Fruit fly (Drosophila melanogaster) whole organism, embryonic: ENCODE results near the gene amn.

ENCODE experiments used
- Abd-B ChIP-seq: fragments of 200-800 bp; sonication (Bioruptor generic); optimal IDR thresholded peaks from 2 replicates; lab custom pipeline; 2018; ENCODE audit warnings: missing biosample characterization, mild to moderate bottlenecking, missing genetic modification characterization, moderate library complexity
- Awh ChIP-seq: fragments of 200-800 bp; sonication (Bioruptor generic); IDR thresholded peaks from 2 replicates; pipeline ENCODE4, ENCODE4 v1.3.6; 2022; ENCODE audit warnings: missing biosample characterization, missing genetic modification characterization
- Bgb ChIP-seq: fragments of 200-800 bp; sonication (Bioruptor generic); IDR thresholded peaks from 2 replicates; pipeline ENCODE4 v1.3.6; 2022; ENCODE audit warnings: missing biosample characterization, missing genetic modification characterization; ENCODE audit not compliant: partially characterized antibody
- CG1024 ChIP-seq: fragments of 200-800 bp; sonication (Bioruptor generic); IDR thresholded peaks from 2 replicates; pipeline ENCODE4 v1.3.6; 2022; ENCODE audit warnings: missing biosample characterization, missing genetic modification characterization
- CG11085 ChIP-seq: fragments of 200-800 bp; sonication (Bioruptor generic); IDR thresholded peaks from 2 replicates; pipeline ENCODE4 v1.3.6; 2022; ENCODE audit warnings: missing biosample characterization, missing genetic modification characterization
- CG11504 ChIP-seq: fragments of 200-800 bp; sonication (Bioruptor generic); optimal IDR thresholded peaks from 3 replicates; lab custom pipeline; 2019; ENCODE audit warnings: missing biosample characterization, mild to moderate bottlenecking, missing genetic modification characterization, moderate library complexity
- CG11560 ChIP-seq: fragments of 200-800 bp; sonication (Bioruptor generic); IDR thresholded peaks from 3 replicates; pipeline ENCODE4 v1.3.6; 2022; ENCODE audit warnings: missing biosample characterization, missing genetic modification characterization
- CG12299 ChIP-seq: fragments of 200-800 bp; sonication (Bioruptor generic); optimal IDR thresholded peaks from 2 replicates; lab custom pipeline; 2018; ENCODE audit warnings: missing biosample characterization, mild to moderate bottlenecking, missing genetic modification characterization
- CG13287 ChIP-seq: fragments of 200-800 bp; sonication (Bioruptor generic); IDR thresholded peaks from 2 replicates; pipeline ENCODE4 v1.3.6; 2022; ENCODE audit warnings: missing biosample characterization, missing genetic modification characterization; ENCODE audit not compliant: partially characterized antibody
- CG13775 ChIP-seq: fragments of 200-800 bp; sonication (Bioruptor generic); optimal IDR thresholded peaks from 3 replicates; lab custom pipeline; 2017; ENCODE audit warnings: missing biosample characterization, mild to moderate bottlenecking, missing genetic modification characterization
- CG14965 ChIP-seq: fragments of 200-800 bp; sonication (Bioruptor generic); optimal IDR thresholded peaks from 2 replicates; lab custom pipeline; 2016; ENCODE audit warnings: missing biosample characterization, missing genetic modification characterization, borderline replicate concordance
- CG1603 ChIP-seq: fragments of 200-800 bp; sonication (Bioruptor generic); optimal IDR thresholded peaks from 2 replicates; lab custom pipeline; 2019; ENCODE audit warnings: missing biosample characterization, mild to moderate bottlenecking, missing genetic modification characterization, moderate library complexity
- CG16813 ChIP-seq: fragments of 200-800 bp; sonication (Bioruptor generic); IDR thresholded peaks from 3 replicates; pipeline ENCODE4 v1.3.6; 2022; ENCODE audit warnings: missing biosample characterization, missing genetic modification characterization; ENCODE audit not compliant: partially characterized antibody
- CG17912 ChIP-seq: fragments of 200-800 bp; sonication (Bioruptor generic); optimal IDR thresholded peaks from 2 replicates; lab custom pipeline; 2018; ENCODE audit warnings: missing biosample characterization, mild to moderate bottlenecking, missing genetic modification characterization
- CG30431 ChIP-seq: fragments of 200-800 bp; sonication (Bioruptor generic); optimal IDR thresholded peaks from 2 replicates; lab custom pipeline; 2017; ENCODE audit warnings: missing biosample characterization, missing genetic modification characterization
- CG3163 ChIP-seq: fragments of 200-800 bp; sonication (Bioruptor generic); optimal IDR thresholded peaks from 3 replicates; lab custom pipeline; 2016; ENCODE audit warnings: missing biosample characterization, missing genetic modification characterization
- CG3838 ChIP-seq: fragments of 200-800 bp; sonication (Bioruptor generic); optimal IDR thresholded peaks from 3 replicates; lab custom pipeline; 2016; ENCODE audit warnings: missing biosample characterization, missing genetic modification characterization
- CG4360 ChIP-seq: fragments of 200-800 bp; sonication (Bioruptor generic); IDR thresholded peaks from 2 replicates; pipeline ENCODE4 v1.3.6; 2022; ENCODE audit warnings: missing biosample characterization, missing genetic modification characterization
- CG7556 ChIP-seq: fragments of 200-800 bp; sonication (Bioruptor generic); optimal IDR thresholded peaks from 2 replicates; lab custom pipeline; 2017; ENCODE audit warnings: missing biosample characterization, mild to moderate bottlenecking, missing genetic modification characterization
- CG7987 ChIP-seq: fragments of 200-800 bp; sonication (Bioruptor generic); optimal IDR thresholded peaks from 2 replicates; lab custom pipeline; 2018; ENCODE audit warnings: missing biosample characterization, mild to moderate bottlenecking, missing genetic modification characterization, moderate library complexity
- CG8290 ChIP-seq, 3 experiments: fragments of 200-800 bp; sonication (Bioruptor generic); optimal IDR thresholded peaks; 2 replicates each; lab custom pipeline; 2016 to 2019; ENCODE audit warnings: missing biosample characterization in 3 of 3, missing genetic modification characterization in 3 of 3, mild to moderate bottlenecking in 2 of 3, moderate library complexity in 1 of 3
- CG8359 ChIP-seq: fragments of 200-800 bp; sonication (Bioruptor generic); optimal IDR thresholded peaks from 2 replicates; lab custom pipeline; 2017; ENCODE audit warnings: missing biosample characterization, mild to moderate bottlenecking, missing genetic modification characterization, borderline replicate concordance
- CG9817 ChIP-seq: fragments of 200-800 bp; sonication (Bioruptor generic); optimal IDR thresholded peaks from 2 replicates; lab custom pipeline; 2018; ENCODE audit warnings: missing biosample characterization, mild to moderate bottlenecking, missing genetic modification characterization, moderate library complexity
- CG9932 ChIP-seq: fragments of 200-800 bp; sonication (Bioruptor generic); IDR thresholded peaks from 2 replicates; pipeline ENCODE4 v1.3.6; 2022; ENCODE audit warnings: missing biosample characterization, missing genetic modification characterization
- Eip74EF ChIP-seq, 2 experiments: fragments of 200-800 bp in 1 of 2; fragments of >200 bp in 1 of 2; sonication (Bioruptor generic) in 1 of 2; optimal IDR thresholded peaks; 2 replicates each; lab custom pipeline; 2017 to 2019; ENCODE audit warnings: missing biosample characterization in 2 of 2, missing genetic modification characterization in 2 of 2, mild to moderate bottlenecking in 1 of 2, moderate library complexity in 1 of 2
- Ets97D ChIP-seq: fragments of 200-800 bp; sonication (Bioruptor generic); optimal IDR thresholded peaks from 3 replicates; lab custom pipeline; 2016; ENCODE audit warnings: missing biosample characterization, missing genetic modification characterization
- HLHmδ ChIP-seq: fragments of 200-800 bp; sonication (Bioruptor generic); optimal IDR thresholded peaks from 2 replicates; lab custom pipeline; 2018; ENCODE audit warnings: missing biosample characterization, mild to moderate bottlenecking, missing genetic modification characterization, moderate library complexity
- HmgD ChIP-seq: fragments of 200-800 bp; sonication (Bioruptor generic); optimal IDR thresholded peaks from 3 replicates; lab custom pipeline; 2016; ENCODE audit warnings: missing biosample characterization, missing genetic modification characterization
- Hr51 ChIP-seq, 2 experiments: fragments of 200-800 bp; sonication (Bioruptor generic); optimal IDR thresholded peaks; 2 replicates in 1 of 2; 3 replicates in 1 of 2; lab custom pipeline; 2016 to 2018; ENCODE audit warnings: missing biosample characterization in 2 of 2, missing genetic modification characterization in 2 of 2, mild to moderate bottlenecking in 1 of 2, moderate library complexity in 1 of 2
- Nf-YC ChIP-seq: fragments of 200-800 bp; optimal IDR thresholded peaks from 3 replicates; lab custom pipeline; 2019; ENCODE audit warnings: missing biosample characterization, mild to moderate bottlenecking, missing genetic modification characterization, moderate library complexity
- Scr ChIP-seq: fragments of 200-800 bp; sonication (Bioruptor generic); IDR thresholded peaks from 2 replicates; pipeline ENCODE4 v1.3.6; 2022; ENCODE audit warnings: missing biosample characterization, missing genetic modification characterization; ENCODE audit not compliant: partially characterized antibody
- Sin3A ChIP-seq: fragments of >200 bp; optimal IDR thresholded peaks from 2 replicates; lab custom pipeline; 2018
- amos ChIP-seq: fragments of 200-800 bp; sonication (Bioruptor generic); IDR thresholded peaks from 2 replicates; pipeline ENCODE4 v1.3.6; 2022; ENCODE audit warnings: missing biosample characterization, missing genetic modification characterization; ENCODE audit not compliant: partially characterized antibody
- cas ChIP-seq: fragments of 200-800 bp; sonication (Bioruptor generic); IDR thresholded peaks from 2 replicates; pipeline ENCODE4 v1.3.6; 2022; ENCODE audit warnings: missing biosample characterization, missing genetic modification characterization
- chif ChIP-seq, 2 experiments: fragments of 200-800 bp; sonication (Bioruptor generic); optimal IDR thresholded peaks; 3 replicates each; lab custom pipeline; 2016; ENCODE audit warnings: missing biosample characterization in 2 of 2, missing genetic modification characterization in 2 of 2
- cwo ChIP-seq: fragments of 200-800 bp; sonication (Bioruptor generic); optimal IDR thresholded peaks from 3 replicates; lab custom pipeline; 2017; ENCODE audit warnings: missing biosample characterization, missing genetic modification characterization, mild to moderate bottlenecking, moderate library complexity, missing genetic modification reagents
- en ChIP-seq: fragments of 200-800 bp; sonication (Bioruptor generic); optimal IDR thresholded peaks from 2 replicates; lab custom pipeline; 2016; ENCODE audit warnings: missing biosample characterization, missing genetic modification characterization
- eyg ChIP-seq: fragments of 200-800 bp; sonication (Bioruptor generic); optimal IDR thresholded peaks from 3 replicates; lab custom pipeline; 2016; ENCODE audit warnings: missing biosample characterization, missing genetic modification characterization
- fd3F ChIP-seq: fragments of 200-800 bp; sonication (Bioruptor generic); optimal IDR thresholded peaks from 2 replicates; lab custom pipeline; 2018; ENCODE audit warnings: missing biosample characterization, mild to moderate bottlenecking, missing genetic modification characterization, moderate library complexity
- gce ChIP-seq: fragments of 200-800 bp; sonication (Bioruptor generic); IDR thresholded peaks from 3 replicates; pipeline ENCODE4 v1.3.6; 2022; ENCODE audit warnings: missing biosample characterization, missing genetic modification characterization
- hkb ChIP-seq, 2 experiments: fragments of 200-800 bp in 1 of 2; fragments of >200 bp in 1 of 2; sonication (Bioruptor generic) in 1 of 2; IDR thresholded peaks in 1 of 2; optimal IDR thresholded peaks in 1 of 2; 2 replicates each; pipeline versions ENCODE4 v1.3.6 to Lab custom; 2017 to 2022; ENCODE audit warnings: missing biosample characterization in 1 of 2, missing genetic modification characterization in 1 of 2
- pum ChIP-seq: fragments of 200-800 bp; sonication (Bioruptor generic); optimal IDR thresholded peaks from 2 replicates; lab custom pipeline; 2016; ENCODE audit warnings: missing biosample characterization, missing genetic modification characterization
- repo ChIP-seq: fragments of 200-800 bp; sonication (Bioruptor generic); optimal IDR thresholded peaks from 2 replicates; lab custom pipeline; 2016; ENCODE audit warnings: missing biosample characterization, missing genetic modification characterization
- row ChIP-seq: fragments of 200-800 bp; sonication (Bioruptor generic); IDR thresholded peaks from 3 replicates; pipeline ENCODE4 v1.3.6; 2022; ENCODE audit warnings: missing biosample characterization, missing genetic modification characterization
- salm ChIP-seq: fragments of 200-800 bp; sonication (Bioruptor generic); optimal IDR thresholded peaks from 2 replicates; lab custom pipeline; 2018; ENCODE audit warnings: missing biosample characterization, mild to moderate bottlenecking, missing genetic modification characterization
- slp2 ChIP-seq: fragments of 200-800 bp; sonication (Bioruptor generic); optimal IDR thresholded peaks from 2 replicates; lab custom pipeline; 2016; ENCODE audit warnings: missing biosample characterization, missing genetic modification characterization
- stwl ChIP-seq: fragments of 200-800 bp; sonication (Bioruptor generic); optimal IDR thresholded peaks from 3 replicates; lab custom pipeline; 2018; ENCODE audit warnings: missing biosample characterization, mild to moderate bottlenecking, missing genetic modification characterization, moderate library complexity
- trem ChIP-seq: fragments of 200-800 bp; optimal IDR thresholded peaks from 3 replicates; lab custom pipeline; 2019; ENCODE audit warnings: missing biosample characterization, mild to moderate bottlenecking, missing genetic modification characterization, moderate library complexity
- wdn ChIP-seq: fragments of 200-800 bp; sonication (Bioruptor generic); IDR thresholded peaks from 2 replicates; pipeline ENCODE4 v1.3.6; 2022; ENCODE audit warnings: missing biosample characterization, missing genetic modification characterization

amn gene

DNA sequence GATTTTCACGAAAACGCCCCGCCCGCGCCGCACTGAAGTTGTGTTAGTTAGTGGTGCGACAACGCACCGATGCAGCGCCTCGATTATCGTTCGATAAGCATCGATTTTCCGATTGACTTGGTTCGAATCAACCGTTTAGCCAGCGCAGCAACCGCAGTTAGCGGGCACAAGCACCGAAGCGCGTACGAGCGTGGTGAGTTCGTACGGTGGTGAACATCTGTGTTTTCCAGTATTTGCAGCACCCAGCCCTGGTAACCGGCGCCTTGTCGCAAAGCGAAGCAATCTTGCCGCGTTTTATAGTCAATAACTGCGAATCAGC lies 37.9 kb downstream of the amn start, which contains the start of the genes pico and Nup205 (continued):
- peak; percentile 81 for TF ChIP-seq amos
- no peak for TF ChIP-seq en (GFP tag; lab: Kevin White, UChicago)
- no peak for TF ChIP-seq Eip74EF (GFP tag; optimal IDR thresholded peaks at IDR 0.05; lab: Kevin White, UChicago)
- peak; percentile 80 for TF ChIP-seq CG8290 (GFP tag; optimal IDR thresholded peaks at IDR 0.05; lab: Kevin White, UChicago)
- TF ChIP-seq CG8290 (tag; optimal IDR thresholded peaks at IDR 0.05; lab: Kevin White, UChicago) = no peak
- no peak for TF ChIP-seq CG30431 (GFP tag; lab: Kevin White, UChicago)
- TF ChIP-seq Bgb (GFP tag; lab: Robert Waterston, UW) = peak; percentile 92
- TF ChIP-seq Ets97D (GFP tag; lab: Kevin White, UChicago) = peak; percentile 92
- no peak for TF ChIP-seq CG1603 (tag; lab: Kevin White, UChicago)
- TF ChIP-seq HLHmδ (GFP tag; lab: Kevin White, UChicago) = peak; percentile 1
- no peak for TF ChIP-seq cas
- TF ChIP-seq CG14965 (GFP tag; lab: Kevin White, UChicago) = no peak
- no peak for TF ChIP-seq fd3F (GFP tag; lab: Kevin White, UChicago)
- 0 out of 3 replicates have a peak, but pooled peaks have one; percentile 29 for TF ChIP-seq gce (GFP tag; lab: Robert Waterston, UW)
- TF ChIP-seq slp2 (GFP tag; lab: Kevin White, UChicago) = no peak
- TF ChIP-seq CG9817 (tag; lab: Kevin White, UChicago) = no peak
- TF ChIP-seq trem (tag; lab: Kevin White, UChicago) = peak; percentile 67
- no peak for TF ChIP-seq CG1024 (GFP tag; lab: Robert Waterston, UW)
- TF ChIP-seq CG13775 (GFP tag; lab: Kevin White, UChicago) = peak; percentile 15
- peak in 1 of 2 experiments; percentile 57 for TF ChIP-seq chif (GFP tag; optimal IDR thresholded peaks at IDR 0.05; lab: Kevin White, UChicago)
- TF ChIP-seq CG3838 = no peak
- TF ChIP-seq CG12299 (tag; lab: Kevin White, UChicago) = no peak
- peak; percentile 3 for TF ChIP-seq CG7987 (GFP tag; lab: Kevin White, UChicago)
- TF ChIP-seq CG8359 (GFP tag; lab: Kevin White, UChicago) = no peak
- TF ChIP-seq Sin3A = peak; percentile 57
- TF ChIP-seq CG3163 = peak; percentile 23
- TF ChIP-seq CG11560 (tag; lab: Robert Waterston, UW) = peak; percentile 80
- TF ChIP-seq CG4360 (GFP tag; lab: Robert Waterston, UW) = no peak
- TF ChIP-seq CG17912 (GFP tag; lab: Kevin White, UChicago) = peak; percentile 32
- no peak for TF ChIP-seq CG7556
- TF ChIP-seq Scr (GFP tag; lab: Robert Waterston, UW) = peak; percentile 68
- TF ChIP-seq hkb (optimal IDR thresholded peaks at IDR 0.05; lab: Kevin White, UChicago) = no peak
- TF ChIP-seq hkb (GFP tag; IDR thresholded peaks at IDR 0.05; lab: Robert Waterston, UW) = peak; percentile 38; the same call in 1 of the 2 replicates
- no peak for TF ChIP-seq CG11504 (tag; lab: Kevin White, UChicago)
- TF ChIP-seq row = peak; percentile 46; the same call in 2 of the 3 replicates
- peak in 1 of 2 experiments; percentile 60 for TF ChIP-seq Hr51 (GFP tag; optimal IDR thresholded peaks at IDR 0.05; lab: Kevin White, UChicago)
- TF ChIP-seq CG16813 (GFP tag; lab: Robert Waterston, UW) = peak; percentile 71
- TF ChIP-seq Nf-YC (tag; lab: Kevin White, UChicago) = peak; percentile 12
- peak; percentile 12 for TF ChIP-seq repo (GFP tag; lab: Kevin White, UChicago)
- TF ChIP-seq HmgD (GFP tag; lab: Kevin White, UChicago) = peak; percentile 84
- peak; percentile 54 for TF ChIP-seq CG9932
- TF ChIP-seq salm (tag; lab: Kevin White, UChicago) = no peak
- TF ChIP-seq stwl (tag; lab: Kevin White, UChicago) = peak; percentile 69
- TF ChIP-seq CG11085 = no peak
- TF ChIP-seq wdn (GFP tag; lab: Robert Waterston, UW) = no peak
- no peak for TF ChIP-seq Awh (GFP tag; lab: Robert Waterston, UW)
- peak; percentile 21 for TF ChIP-seq Abd-B (GFP tag; lab: Kevin White, UChicago)
- TF ChIP-seq CG13287 = peak; percentile 89
- TF ChIP-seq eyg = peak; percentile 40
- TF ChIP-seq pum (GFP tag; lab: Kevin White, UChicago) = peak; percentile 27
- TF ChIP-seq cwo (GFP tag; lab: Kevin White, UChicago) = peak; percentile 16
